Worm (Caenorhabditis elegans): ENCODE data around the gene dod-3.

dod-3 gene

DNA sequence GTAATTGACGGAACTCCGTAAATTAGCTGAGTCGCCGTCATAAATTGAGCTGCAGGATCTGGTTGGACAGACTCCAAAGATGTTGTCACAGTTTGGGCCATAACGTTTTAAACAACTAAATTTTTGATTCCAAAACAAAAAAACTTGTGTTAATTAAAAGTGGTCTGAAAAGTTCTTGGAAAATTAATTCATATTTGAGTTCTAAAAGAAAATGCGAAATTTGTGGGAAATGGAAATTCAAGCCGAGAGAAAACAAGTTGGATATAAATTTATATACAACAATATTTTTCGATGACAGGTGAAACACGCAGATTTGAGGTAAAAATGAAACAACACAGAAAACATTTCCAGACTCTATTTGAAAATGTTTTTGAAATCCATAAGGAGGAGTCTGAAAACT is 5.7 kb downstream of the dod-3 start, which contains the start of gene srg-59:
Gene srg-59, minus strand, starts transcription at position 101 of the 400 bp plus-strand sequence.
- no peak for TF ChIP-seq fkh-8 (tag; optimal IDR thresholded peaks at IDR 0.05)
- TF ChIP-seq snpc-4 (tag; optimal IDR thresholded peaks at IDR 0.05) = no peak
- TF ChIP-seq ama-1 (optimal IDR thresholded peaks at IDR 0.05) = no peak
- no peak for TF ChIP-seq nhr-71 (tag; optimal IDR thresholded peaks at IDR 0.05)
- no peak for TF ChIP-seq nhr-20 (tag; optimal IDR thresholded peaks at IDR 0.05)
- no peak for TF ChIP-seq dpl-1 (GFP tag; optimal IDR thresholded peaks at IDR 0.05)
- TF ChIP-seq tlp-1 (tag; optimal IDR thresholded peaks at IDR 0.05) = no peak
- TF ChIP-seq F16B12.6 (tag; optimal IDR thresholded peaks at IDR 0.05) = no peak
- TF ChIP-seq ceh-63 (GFP tag; optimal IDR thresholded peaks at IDR 0.05) = no peak
- TF ChIP-seq sox-4 (tag; optimal IDR thresholded peaks at IDR 0.05) = no peak
- no peak for TF ChIP-seq irx-1 (tag; optimal IDR thresholded peaks at IDR 0.05)
- TF ChIP-seq unc-62 (GFP tag; optimal IDR thresholded peaks at IDR 0.05) = no peak
- TF ChIP-seq elt-2 (tag; optimal IDR thresholded peaks at IDR 0.05) = no peak
- no peak for TF ChIP-seq egl-13 (tag; optimal IDR thresholded peaks at IDR 0.05)
- TF ChIP-seq zag-1 (tag; optimal IDR thresholded peaks at IDR 0.05) = no peak
- no peak for TF ChIP-seq blmp-1 (tag; optimal IDR thresholded peaks at IDR 0.05)
- TF ChIP-seq alr-1 (tag; optimal IDR thresholded peaks at IDR 0.05; ENCODE audit: borderline replicate concordance) = no peak
- no peak for TF ChIP-seq lin-39 (tag; optimal IDR thresholded peaks at IDR 0.05)
- TF ChIP-seq pqm-1 (tag; optimal IDR thresholded peaks at IDR 0.05) = no peak

DNA sequence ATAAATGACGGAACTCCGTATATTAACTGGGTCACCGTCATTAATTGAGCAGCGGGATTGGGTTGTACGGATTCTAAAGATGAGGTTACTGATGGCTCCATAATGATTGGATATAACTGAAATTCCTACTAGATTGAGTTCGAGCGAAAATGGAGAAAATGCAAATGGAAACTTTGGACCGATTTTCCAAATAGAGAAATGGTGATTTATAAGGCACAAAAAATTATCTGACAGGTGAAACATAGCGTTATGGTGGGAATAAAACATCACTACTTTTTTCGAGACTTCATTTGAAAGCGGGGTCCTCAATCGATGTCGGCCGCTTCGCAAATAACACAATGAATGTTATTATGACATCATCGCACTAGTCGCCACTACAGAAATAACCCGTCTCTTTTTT is 8.3 kb downstream of the dod-3 start, which contains the start of gene srg-60:
Gene srg-60, minus strand, starts transcription at position 101 of the 400 bp plus-strand sequence.
- TF ChIP-seq mep-1 (tag; optimal IDR thresholded peaks at IDR 0.05) = no peak
- TF ChIP-seq ces-1 (GFP tag; optimal IDR thresholded peaks at IDR 0.05) = no peak
- TF ChIP-seq unc-86 (tag; optimal IDR thresholded peaks at IDR 0.05) = no peak
- TF ChIP-seq zip-4 (GFP tag; optimal IDR thresholded peaks at IDR 0.05) = no peak
- no peak for TF ChIP-seq nhr-11 (tag; optimal IDR thresholded peaks at IDR 0.05)
- no peak for TF ChIP-seq ceh-88 (GFP tag; IDR thresholded peaks at IDR 0.05)
- no peak for TF ChIP-seq ceh-82 (tag; optimal IDR thresholded peaks at IDR 0.05)
- no peak for TF ChIP-seq mef-2 (tag; optimal IDR thresholded peaks at IDR 0.05)
- no peak for TF ChIP-seq pqm-1 (tag; optimal IDR thresholded peaks at IDR 0.05)
- TF ChIP-seq lsy-2 (tag; optimal IDR thresholded peaks at IDR 0.05) = no peak
- TF ChIP-seq lin-35 (GFP tag; optimal IDR thresholded peaks at IDR 0.05) = no peak
- no peak for TF ChIP-seq C04F5.9 (tag; optimal IDR thresholded peaks at IDR 0.05)

DNA sequence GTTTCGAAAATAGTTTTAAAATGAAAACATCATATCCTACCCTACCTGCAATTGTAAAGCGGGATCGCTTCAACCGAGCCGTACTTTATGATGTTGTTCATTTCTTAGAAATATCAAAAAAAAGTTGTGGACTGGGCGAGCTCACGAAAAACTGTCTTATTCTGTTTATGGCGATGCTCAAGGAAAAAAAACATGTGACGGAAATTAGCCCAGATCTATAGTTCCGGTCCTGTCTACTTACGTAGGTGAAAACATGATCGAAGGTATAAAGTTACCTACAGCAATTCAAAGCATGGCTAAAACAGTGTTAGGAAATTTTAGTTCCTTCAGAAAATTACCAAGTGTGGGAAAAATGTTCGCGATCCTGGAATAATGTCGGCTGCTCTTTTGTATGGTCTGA is 10.1 kb downstream of the dod-3 start, which contains the start of gene srt-27:
Gene srt-27, minus strand, starts transcription at position 101 of the 400 bp plus-strand sequence.
- TF ChIP-seq ceh-90 (tag; optimal IDR thresholded peaks at IDR 0.05) (no peak), lin-15B (tag; optimal IDR thresholded peaks at IDR 0.05) (no peak), nhr-20 (tag; optimal IDR thresholded peaks at IDR 0.05) (no peak), alr-1 (tag; optimal IDR thresholded peaks at IDR 0.05; ENCODE audit: borderline replicate concordance) (no peak), ceh-8 (GFP tag; optimal IDR thresholded peaks at IDR 0.05) (no peak), nhr-90 (tag; optimal IDR thresholded peaks at IDR 0.05; ENCODE audit: poor library complexity) (no peak), mep-1 (tag; optimal IDR thresholded peaks at IDR 0.05) (no peak), nhr-47 (tag; optimal IDR thresholded peaks at IDR 0.05) (no peak), blmp-1 (tag; optimal IDR thresholded peaks at IDR 0.05) (no peak), efl-1 (optimal IDR thresholded peaks at IDR 0.05) (no peak), efl-1 (GFP tag; optimal IDR thresholded peaks at IDR 0.05 in 1 of 2) (no peak), lin-13 (GFP tag; optimal IDR thresholded peaks at IDR 0.05) (no peak), nhr-85 (tag) (no peak), fos-1 (tag; optimal IDR thresholded peaks at IDR 0.05) (no peak), ets-5 (GFP tag; IDR thresholded peaks at IDR 0.05) (no peak), snu-23 (GFP tag; optimal IDR thresholded peaks at IDR 0.05) (no peak), skn-1 (tag; optimal IDR thresholded peaks at IDR 0.05) (no peak), ztf-4 (tag; optimal IDR thresholded peaks at IDR 0.05) (no peak)

Data from whole organism, L1 larva.